Fruit fly (Drosophila melanogaster) whole organism, embryonic: ENCODE data around the gene dyw.

ENCODE experiments used
- ATbp ChIP-seq: fragments of 200-800 bp; sonication (Bioruptor generic); optimal IDR thresholded peaks from 2 replicates; lab custom pipeline; 2017; ENCODE audit warnings: missing biosample characterization, mild to moderate bottlenecking, missing genetic modification characterization, missing genetic modification reagents
- Atf6 ChIP-seq: fragments of 200-800 bp; sonication (Bioruptor generic); IDR thresholded peaks from 2 replicates; pipeline ENCODE4 v1.3.6; 2022; ENCODE audit warnings: missing biosample characterization, missing genetic modification characterization
- CG10366 ChIP-seq: fragments of 200-800 bp; sonication (Bioruptor generic); IDR thresholded peaks from 2 replicates; pipeline ENCODE4 v1.3.6; 2022; ENCODE audit warnings: missing biosample characterization, missing genetic modification characterization
- CG14860 ChIP-seq: fragments of 200-800 bp; sonication (Bioruptor generic); IDR thresholded peaks from 3 replicates; pipeline ENCODE4 v1.3.6; 2022; ENCODE audit warnings: missing biosample characterization, missing genetic modification characterization; ENCODE audit not compliant: partially characterized antibody
- CG15479 ChIP-seq: fragments of 200-800 bp; sonication (Bioruptor generic); optimal IDR thresholded peaks from 3 replicates; lab custom pipeline; 2019; ENCODE audit warnings: missing biosample characterization, mild to moderate bottlenecking, missing genetic modification characterization, moderate library complexity
- CG1603 ChIP-seq: fragments of 200-800 bp; sonication (Bioruptor generic); optimal IDR thresholded peaks from 2 replicates; lab custom pipeline; 2019; ENCODE audit warnings: missing biosample characterization, mild to moderate bottlenecking, missing genetic modification characterization, moderate library complexity
- CG1647 ChIP-seq: fragments of 200-800 bp; sonication (Bioruptor generic); optimal IDR thresholded peaks from 3 replicates; lab custom pipeline; 2016; ENCODE audit warnings: missing biosample characterization, missing genetic modification characterization
- CG16779 ChIP-seq: fragments of 200-800 bp; sonication (Bioruptor generic); IDR thresholded peaks from 2 replicates; pipeline ENCODE4 v1.3.6; 2022; ENCODE audit warnings: missing biosample characterization, missing genetic modification characterization
- CG1792 ChIP-seq: fragments of 200-800 bp; sonication (Bioruptor generic); optimal IDR thresholded peaks from 2 replicates; lab custom pipeline; 2016; ENCODE audit warnings: missing biosample characterization, missing genetic modification characterization
- CG18764 ChIP-seq: fragments of 200-800 bp; sonication (Bioruptor generic); optimal IDR thresholded peaks from 3 replicates; lab custom pipeline; 2016; ENCODE audit warnings: missing biosample characterization, missing genetic modification characterization
- CG3065 ChIP-seq: fragments of 200-800 bp; sonication (Bioruptor generic); optimal IDR thresholded peaks from 2 replicates; lab custom pipeline; 2016; ENCODE audit warnings: missing biosample characterization, missing genetic modification characterization
- CG34224 ChIP-seq: fragments of 200-800 bp; sonication (Bioruptor generic); IDR thresholded peaks from 3 replicates; pipeline ENCODE4 v1.3.6; 2022; ENCODE audit warnings: missing biosample characterization, missing genetic modification characterization; ENCODE audit not compliant: partially characterized antibody
- CG3838 ChIP-seq: fragments of 200-800 bp; sonication (Bioruptor generic); optimal IDR thresholded peaks from 3 replicates; lab custom pipeline; 2016; ENCODE audit warnings: missing biosample characterization, missing genetic modification characterization
- CG4328 ChIP-seq: fragments of 200-800 bp; sonication (Bioruptor generic); optimal IDR thresholded peaks from 3 replicates; lab custom pipeline; 2017; ENCODE audit warnings: missing biosample characterization, missing genetic modification reagents, missing genetic modification characterization
- CG6683 ChIP-seq: fragments of 200-800 bp; sonication (Bioruptor generic); optimal IDR thresholded peaks from 2 replicates; lab custom pipeline; 2017; ENCODE audit warnings: missing biosample characterization, mild to moderate bottlenecking, missing genetic modification characterization, missing genetic modification reagents
- CG7928 ChIP-seq: fragments of 200-800 bp; sonication (Bioruptor generic); optimal IDR thresholded peaks from 2 replicates; lab custom pipeline; 2017; ENCODE audit warnings: missing biosample characterization, mild to moderate bottlenecking, missing genetic modification characterization
- CTCF ChIP-seq: fragments of 200-800 bp; sonication (Bioruptor generic); optimal IDR thresholded peaks from 2 replicates; lab custom pipeline; 2017; ENCODE audit warnings: missing biosample characterization, mild to moderate bottlenecking, missing genetic modification characterization, moderate library complexity
- Chrac-16 ChIP-seq: fragments of 200-800 bp; sonication (Bioruptor generic); optimal IDR thresholded peaks from 3 replicates; lab custom pipeline; 2016; ENCODE audit warnings: missing biosample characterization, missing genetic modification characterization
- D ChIP-seq, 2 experiments: fragments of 200-800 bp in 1 of 2; fragments of >200 bp in 1 of 2; sonication (Bioruptor generic) in 1 of 2; optimal IDR thresholded peaks; 2 replicates in 1 of 2; 3 replicates in 1 of 2; lab custom pipeline; 2017; ENCODE audit warnings: mild to moderate bottlenecking in 1 of 2, missing biosample characterization in 1 of 2, missing genetic modification characterization in 1 of 2, missing genetic modification reagents in 1 of 2
- Dip2 ChIP-seq: fragments of 200-800 bp; sonication (Bioruptor generic); IDR thresholded peaks from 2 replicates; pipeline ENCODE4 v1.3.6; 2022; ENCODE audit warnings: missing biosample characterization, missing genetic modification characterization
- Dip3 ChIP-seq: fragments of 200-800 bp; sonication (Bioruptor generic); optimal IDR thresholded peaks from 3 replicates; lab custom pipeline; 2016; ENCODE audit warnings: missing biosample characterization, missing genetic modification characterization
- ERR ChIP-seq: fragments of 200-800 bp; sonication (Bioruptor generic); optimal IDR thresholded peaks from 2 replicates; lab custom pipeline; 2016; ENCODE audit warnings: missing biosample characterization, missing genetic modification characterization
- H15 ChIP-seq: fragments of 200-800 bp; sonication (Bioruptor generic); IDR thresholded peaks from 3 replicates; pipeline ENCODE4 v1.3.6; 2022; ENCODE audit warnings: missing biosample characterization, missing genetic modification characterization
- Hmr ChIP-seq: fragments of 200-800 bp; sonication (Bioruptor generic); optimal IDR thresholded peaks from 3 replicates; lab custom pipeline; 2017; ENCODE audit warnings: mild to moderate bottlenecking, missing biosample characterization, missing genetic modification reagents, missing genetic modification characterization
- Jarid2 ChIP-seq: fragments of 200-800 bp; sonication (Bioruptor generic); optimal IDR thresholded peaks from 3 replicates; lab custom pipeline; 2017; ENCODE audit warnings: mild to moderate bottlenecking, missing biosample characterization, missing genetic modification reagents, missing genetic modification characterization
- Max ChIP-seq: fragments of 200-800 bp; sonication (Bioruptor generic); optimal IDR thresholded peaks from 2 replicates; lab custom pipeline; 2016; ENCODE audit warnings: missing biosample characterization, mild to moderate bottlenecking, missing genetic modification characterization
- Neu2 ChIP-seq: fragments of 200-800 bp; sonication (Bioruptor generic); optimal IDR thresholded peaks from 3 replicates; lab custom pipeline; 2016; ENCODE audit warnings: missing biosample characterization, missing genetic modification characterization, borderline replicate concordance
- Optix ChIP-seq: fragments of 200-800 bp; sonication (Bioruptor generic); IDR thresholded peaks from 3 replicates; pipeline ENCODE4 v1.3.6; 2022; ENCODE audit warnings: missing biosample characterization, missing genetic modification characterization
- Rx ChIP-seq: fragments of 200-800 bp; sonication (Bioruptor generic); IDR thresholded peaks from 2 replicates; pipeline ENCODE4 v1.3.6; 2022; ENCODE audit warnings: missing biosample characterization, missing genetic modification characterization
- Sry-β ChIP-seq: fragments of 200-800 bp; sonication (Bioruptor generic); optimal IDR thresholded peaks from 2 replicates; lab custom pipeline; 2018; ENCODE audit warnings: missing biosample characterization, mild to moderate bottlenecking, missing genetic modification characterization, moderate library complexity
- Sry-δ ChIP-seq: fragments of 200-800 bp; sonication (Bioruptor generic); optimal IDR thresholded peaks from 2 replicates; lab custom pipeline; 2016; ENCODE audit warnings: missing biosample characterization, missing genetic modification characterization
- Usf ChIP-seq: fragments of 200-800 bp; sonication (Bioruptor generic); optimal IDR thresholded peaks from 2 replicates; lab custom pipeline; 2017; ENCODE audit warnings: missing genotype, missing biosample characterization, missing genetic modification characterization
- ab ChIP-seq: fragments of 200-800 bp; sonication (Bioruptor generic); optimal IDR thresholded peaks from 2 replicates; lab custom pipeline; 2016; ENCODE audit warnings: missing biosample characterization, missing genetic modification characterization
- aop ChIP-seq: fragments of 200-800 bp; sonication (Bioruptor generic); IDR thresholded peaks from 2 replicates; pipeline ENCODE4 v1.3.6; 2022; ENCODE audit warnings: missing biosample characterization, missing genetic modification characterization
- ato ChIP-seq: fragments of 200-800 bp; sonication (Bioruptor generic); IDR thresholded peaks from 2 replicates; pipeline ENCODE4 v1.3.6; 2022; ENCODE audit warnings: missing biosample characterization, missing genetic modification characterization; ENCODE audit not compliant: partially characterized antibody
- btn ChIP-seq: fragments of 200-800 bp; sonication (Bioruptor generic); optimal IDR thresholded peaks from 2 replicates; lab custom pipeline; 2016; ENCODE audit warnings: missing biosample characterization, missing genetic modification characterization
- corto ChIP-seq: fragments of 200-800 bp; sonication (Bioruptor generic); optimal IDR thresholded peaks from 2 replicates; lab custom pipeline; 2016; ENCODE audit warnings: missing biosample characterization, mild to moderate bottlenecking, missing genetic modification characterization, moderate library complexity
- esg ChIP-seq: fragments of 200-800 bp; sonication (Bioruptor generic); conservative IDR thresholded peaks from 2 replicates; pipeline ENCODE4 v1.3.6; 2022; ENCODE audit warnings: missing biosample characterization, missing genetic modification characterization
- fru ChIP-seq: fragments of >200 bp; optimal IDR thresholded peaks from 2 replicates; lab custom pipeline; 2017
- gsb ChIP-seq: fragments of 200-800 bp; sonication (Bioruptor generic); IDR thresholded peaks from 2 replicates; pipeline ENCODE4 v1.3.6; 2022; ENCODE audit warnings: missing biosample characterization, missing genetic modification characterization
- h ChIP-seq: fragments of >200 bp; optimal IDR thresholded peaks from 2 replicates; lab custom pipeline; 2017
- insv ChIP-seq, 2 experiments: fragments of 200-800 bp; sonication (Bioruptor generic); optimal IDR thresholded peaks; 3 replicates each; lab custom pipeline; 2016 to 2018; ENCODE audit warnings: missing biosample characterization in 2 of 2, missing genetic modification characterization in 2 of 2
- jing ChIP-seq: fragments of 200-800 bp; sonication (Bioruptor generic); optimal IDR thresholded peaks from 2 replicates; lab custom pipeline; 2018; ENCODE audit warnings: missing biosample characterization, mild to moderate bottlenecking, missing genetic modification characterization
- jumu ChIP-seq: fragments of 200-800 bp; sonication (Bioruptor generic); optimal IDR thresholded peaks from 3 replicates; lab custom pipeline; 2016; ENCODE audit warnings: missing biosample characterization, missing genetic modification characterization
- knrl ChIP-seq: fragments of 200-800 bp; sonication (Bioruptor generic); IDR thresholded peaks from 3 replicates; pipeline ENCODE4 v1.3.6; 2022; ENCODE audit warnings: missing biosample characterization, missing genetic modification characterization; ENCODE audit not compliant: partially characterized antibody
- lab ChIP-seq: fragments of 200-800 bp; sonication (Bioruptor generic); optimal IDR thresholded peaks from 3 replicates; lab custom pipeline; 2017; ENCODE audit warnings: missing biosample characterization, missing genetic modification characterization, mild to moderate bottlenecking, moderate library complexity, missing genetic modification reagents
- mld ChIP-seq: fragments of 200-800 bp; sonication (Bioruptor generic); IDR thresholded peaks from 3 replicates; pipeline ENCODE4 v1.3.6; 2022; ENCODE audit warnings: missing biosample characterization, missing genetic modification characterization; ENCODE audit not compliant: partially characterized antibody
- org-1 ChIP-seq: fragments of 200-800 bp; sonication (Bioruptor generic); optimal IDR thresholded peaks from 2 replicates; lab custom pipeline; 2017; ENCODE audit warnings: missing biosample characterization, missing genetic modification characterization
- psq ChIP-seq: fragments of 200-800 bp; sonication (Bioruptor generic); optimal IDR thresholded peaks from 2 replicates; lab custom pipeline; 2017; ENCODE audit warnings: missing biosample characterization, missing genetic modification characterization
- repo ChIP-seq: fragments of 200-800 bp; sonication (Bioruptor generic); optimal IDR thresholded peaks from 2 replicates; lab custom pipeline; 2016; ENCODE audit warnings: missing biosample characterization, missing genetic modification characterization
- sug ChIP-seq: fragments of 200-800 bp; optimal IDR thresholded peaks from 2 replicates; lab custom pipeline; 2019; ENCODE audit warnings: missing biosample characterization, mild to moderate bottlenecking, missing genetic modification characterization, moderate library complexity
- tap ChIP-seq: fragments of 200-800 bp; optimal IDR thresholded peaks from 3 replicates; lab custom pipeline; 2019; ENCODE audit warnings: missing biosample characterization, mild to moderate bottlenecking, missing genetic modification characterization, moderate library complexity
- ttk ChIP-seq: fragments of 200-800 bp; sonication (Bioruptor generic); IDR thresholded peaks from 2 replicates; pipeline ENCODE4 v2.1.2; 2022; ENCODE audit warnings: missing biosample characterization, missing genetic modification characterization

The dyw gene

DNA sequence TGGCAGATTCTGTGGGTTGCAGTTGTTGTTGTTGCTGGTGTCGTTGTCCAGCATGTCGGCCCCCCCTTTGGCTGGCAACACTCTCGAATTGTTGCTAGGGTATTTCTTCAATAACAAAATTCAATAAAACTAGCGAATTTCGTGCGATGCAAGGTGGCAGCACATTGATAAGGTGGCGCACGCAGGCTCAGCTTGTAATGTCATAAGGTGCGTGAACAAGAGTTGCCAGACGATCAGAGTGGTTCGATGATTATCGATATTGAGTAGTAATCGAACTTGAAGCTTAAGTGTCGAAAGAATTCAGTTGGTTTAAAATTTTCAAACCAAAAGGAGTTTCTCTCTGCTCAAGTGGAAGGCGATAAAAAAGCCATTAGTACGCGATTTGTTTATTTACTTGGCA is 26.4 kb upstream of the dyw start, which contains the start of gene CG2701 (continued):
- peak; percentile 78 for TF ChIP-seq Neu2
- no peak for TF ChIP-seq CG18764
- TF ChIP-seq jing (GFP tag; lab: Kevin White, UChicago): no peak
- TF ChIP-seq CG7928 (GFP tag; lab: Kevin White, UChicago): no peak
- no peak for TF ChIP-seq h (lab: Kevin White, UChicago)
- peak; percentile 64 for TF ChIP-seq CG14860 (GFP tag; lab: Robert Waterston, UW)
- TF ChIP-seq ATbp (GFP tag; lab: Kevin White, UChicago): no peak
- TF ChIP-seq lab (GFP tag; lab: Kevin White, UChicago): no peak
- TF ChIP-seq CG16779: no peak
- no peak for TF ChIP-seq D (optimal IDR thresholded peaks at IDR 0.05; lab: Kevin White, UChicago)
- TF ChIP-seq D (GFP tag; optimal IDR thresholded peaks at IDR 0.05; lab: Kevin White, UChicago): no peak
- TF ChIP-seq Jarid2 (GFP tag; lab: Kevin White, UChicago): no peak
- no peak for TF ChIP-seq CG10366 (GFP tag; lab: Robert Waterston, UW)
- TF ChIP-seq CG1647 (GFP tag; lab: Kevin White, UChicago): no peak
- TF ChIP-seq CG3838 (GFP tag; lab: Kevin White, UChicago): no peak
- no peak for TF ChIP-seq Optix (GFP tag; lab: Robert Waterston, UW)
- no peak for TF ChIP-seq btn (GFP tag; lab: Kevin White, UChicago)
- no peak for TF ChIP-seq tap (tag; lab: Kevin White, UChicago)
- no peak for TF ChIP-seq Hmr (GFP tag; lab: Kevin White, UChicago)
- no peak for TF ChIP-seq org-1 (GFP tag; lab: Kevin White, UChicago)
- TF ChIP-seq ab (GFP tag; lab: Kevin White, UChicago): no peak
- TF ChIP-seq CG1603 (tag; lab: Kevin White, UChicago): no peak
- no peak for TF ChIP-seq Atf6 (GFP tag; lab: Robert Waterston, UW)
- peak; percentile 2 for TF ChIP-seq CTCF (GFP tag; lab: Kevin White, UChicago)
- TF ChIP-seq Dip3: peak; percentile 24
- peak; percentile 66 for TF ChIP-seq knrl (GFP tag; lab: Robert Waterston, UW)
- TF ChIP-seq CG15479 (GFP tag; lab: Kevin White, UChicago): no peak
- TF ChIP-seq corto (GFP tag; lab: Kevin White, UChicago): no peak
- no peak for TF ChIP-seq esg (GFP tag; lab: Robert Waterston, UW)
- no peak for TF ChIP-seq psq (GFP tag; lab: Kevin White, UChicago)
- TF ChIP-seq Dip2 (GFP tag; lab: Robert Waterston, UW): no peak
- no peak for TF ChIP-seq sug
- no peak for TF ChIP-seq Max (GFP tag; lab: Kevin White, UChicago)
- no peak for TF ChIP-seq H15 (GFP tag; lab: Robert Waterston, UW)
- TF ChIP-seq CG34224 (GFP tag; lab: Robert Waterston, UW): peak; percentile 75
- TF ChIP-seq mld (GFP tag; lab: Robert Waterston, UW): no peak
- TF ChIP-seq aop (GFP tag; lab: Robert Waterston, UW): no peak
- no peak for TF ChIP-seq CG6683 (GFP tag; lab: Kevin White, UChicago)
- peak; percentile 77 for TF ChIP-seq Sry-δ (GFP tag; lab: Kevin White, UChicago)
- no peak for TF ChIP-seq CG3065 (GFP tag; lab: Kevin White, UChicago)
- TF ChIP-seq fru (lab: Kevin White, UChicago): no peak
- TF ChIP-seq CG4328: no peak
- no peak for TF ChIP-seq insv (GFP tag; optimal IDR thresholded peaks at IDR 0.05; lab: Kevin White, UChicago)
- TF ChIP-seq ERR (GFP tag; lab: Kevin White, UChicago): peak; percentile 6
- no peak for TF ChIP-seq repo (GFP tag; lab: Kevin White, UChicago)
- peak; percentile 61; the same call in 1 of the 2 replicates for TF ChIP-seq ato (GFP tag; lab: Robert Waterston, UW)
- TF ChIP-seq CG1792: no peak
- no peak for TF ChIP-seq ttk
- TF ChIP-seq gsb: no peak
- TF ChIP-seq Chrac-16 (GFP tag; lab: Kevin White, UChicago): no peak
- TF ChIP-seq Rx (GFP tag; lab: Robert Waterston, UW): no peak
- TF ChIP-seq jumu: peak; percentile 25
- TF ChIP-seq Sry-β (GFP tag; lab: Kevin White, UChicago): peak; percentile 0
- TF ChIP-seq Usf (GFP tag; lab: Kevin White, UChicago): no peak
